Fruit fly (Drosophila melanogaster) Kc167 (cell line): ENCODE measurements around the gene ry.

Experiments
- Myc ChIP-seq: fragments of >200 bp; optimal IDR thresholded peaks from 2 replicates; lab custom pipeline; 2017; ENCODE audit warnings: missing external identifiers
- Sin3A ChIP-seq: fragments of >200 bp; optimal IDR thresholded peaks from 2 replicates; lab custom pipeline; 2018; ENCODE audit warnings: missing external identifiers
- h ChIP-seq: fragments of >200 bp; optimal IDR thresholded peaks from 3 replicates; lab custom pipeline; 2018; ENCODE audit warnings: missing external identifiers
- insv ChIP-seq: fragments of >200 bp; optimal IDR thresholded peaks from 3 replicates; lab custom pipeline; 2018; ENCODE audit warnings: missing external identifiers
- psq ChIP-seq: fragments of >200 bp; optimal IDR thresholded peaks from 2 replicates; lab custom pipeline; 2017; ENCODE audit warnings: missing external identifiers
- ttk ChIP-seq: sonication (Bioruptor generic); optimal IDR thresholded peaks from 2 replicates; lab custom pipeline; 2017; ENCODE audit warnings: missing external identifiers

ry gene

DNA sequence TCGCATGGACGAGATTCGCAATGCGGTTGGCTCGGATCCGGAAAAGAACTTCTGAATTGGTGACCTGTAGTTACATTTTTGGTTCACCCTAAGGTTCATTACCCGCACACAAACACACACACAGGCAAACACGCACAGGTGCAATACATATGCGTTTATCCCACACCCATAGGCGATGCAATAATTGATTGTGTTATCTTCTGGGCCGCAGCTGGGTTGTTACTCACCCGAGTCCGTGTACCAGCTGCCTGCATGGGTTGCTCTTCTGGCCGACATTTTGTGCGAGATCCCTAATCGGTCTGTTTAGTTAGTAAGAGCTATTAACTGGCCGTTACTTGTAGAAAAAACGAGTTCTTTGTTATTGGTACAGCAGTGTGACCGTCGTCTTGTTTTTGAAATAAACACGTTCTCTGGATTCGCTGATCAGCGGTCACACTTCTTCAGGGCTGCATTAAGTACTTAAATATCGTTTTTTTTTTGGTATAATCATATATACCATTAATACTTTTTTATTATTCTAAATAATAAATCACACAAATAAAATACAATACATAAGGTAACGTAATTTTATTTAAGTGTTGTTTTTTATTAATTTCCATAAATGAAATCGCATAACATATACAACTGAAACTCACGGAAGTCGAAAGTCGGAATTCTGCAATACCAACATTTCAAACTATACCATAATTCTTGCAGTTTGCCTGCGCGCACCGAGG is 21.3 kb upstream of the ry start, which contains the start of gene CG8031:
Gene CG8031, minus strand, starts transcription at position 406 of the 716 bp plus-strand sequence.
- no peak for TF ChIP-seq Sin3A
- TF ChIP-seq Myc: no peak
- no peak for TF ChIP-seq psq (lab: Kevin White, UChicago)
- no peak for TF ChIP-seq insv
- no peak for TF ChIP-seq ttk (lab: Kevin White, UChicago)
- TF ChIP-seq h (lab: Kevin White, UChicago): no peak

DNA sequence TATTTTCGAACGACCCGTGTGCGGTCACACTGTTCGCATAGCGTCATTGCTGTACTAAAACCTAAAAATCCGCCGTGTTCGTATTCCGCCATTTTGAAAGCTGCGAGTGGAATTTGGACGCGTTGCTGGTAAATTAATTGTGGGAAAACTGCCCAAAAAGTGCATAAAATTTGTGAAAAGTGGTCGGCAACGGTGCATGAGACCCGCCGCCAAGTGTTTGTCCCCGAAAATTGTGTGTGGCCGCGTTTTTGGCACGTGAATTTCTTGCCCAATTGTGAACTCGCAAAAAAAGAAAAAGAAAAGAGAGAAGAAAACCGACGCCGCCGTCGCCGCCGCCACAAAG is 20.7 kb upstream of the ry start, which contains the start of gene CtBP:
Gene CtBP, plus strand, starts transcription at position 29 of the 343 bp plus-strand sequence.
- no peak for TF ChIP-seq psq (lab: Kevin White, UChicago)
- TF ChIP-seq insv: no peak

dm6 chr3R:13012351-13012750 is 20.0 kb upstream of the ry start:
- no peak for TF ChIP-seq Myc

DNA sequence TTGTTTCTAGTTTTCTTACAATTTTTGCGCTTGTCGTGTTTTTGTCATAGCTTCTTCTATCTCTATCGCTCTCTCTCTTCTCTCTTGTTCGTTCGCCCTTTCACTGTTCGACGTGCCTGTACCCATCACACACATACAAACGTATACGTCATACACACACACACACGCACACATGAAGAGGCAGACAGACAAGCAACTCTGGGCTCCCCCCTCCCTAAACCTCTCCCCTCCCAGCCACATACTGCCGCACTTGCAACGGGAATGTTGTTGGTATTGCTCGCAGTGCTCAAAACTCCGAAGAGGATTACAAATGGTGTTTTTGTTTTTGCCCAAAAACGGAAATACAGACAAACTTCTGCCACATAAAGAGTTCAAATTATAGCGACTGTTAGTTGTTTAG is 19.3 kb upstream of the ry start:
- TF ChIP-seq Myc (no peak), Sin3A (no peak), psq (lab: Kevin White, UChicago) (no peak), ttk (lab: Kevin White, UChicago) (no peak), insv (no peak), h (lab: Kevin White, UChicago) (no peak)

dm6 chr3R:13014168-13014881 is 18.0 kb upstream of the ry start:
- TF ChIP-seq Myc (no peak), psq (lab: Kevin White, UChicago) (no peak), Sin3A (no peak), insv (no peak), ttk (lab: Kevin White, UChicago) (no peak), h (lab: Kevin White, UChicago) (no peak)

- TF ChIP-seq Sin3A (no peak), insv (no peak), psq (lab: Kevin White, UChicago) (no peak), ttk (lab: Kevin White, UChicago) (no peak), h (lab: Kevin White, UChicago) (no peak), Myc (no peak)
Observed at dm6 chr3R:13015402-13015801, 16.9 kb upstream of the ry start.

DNA sequence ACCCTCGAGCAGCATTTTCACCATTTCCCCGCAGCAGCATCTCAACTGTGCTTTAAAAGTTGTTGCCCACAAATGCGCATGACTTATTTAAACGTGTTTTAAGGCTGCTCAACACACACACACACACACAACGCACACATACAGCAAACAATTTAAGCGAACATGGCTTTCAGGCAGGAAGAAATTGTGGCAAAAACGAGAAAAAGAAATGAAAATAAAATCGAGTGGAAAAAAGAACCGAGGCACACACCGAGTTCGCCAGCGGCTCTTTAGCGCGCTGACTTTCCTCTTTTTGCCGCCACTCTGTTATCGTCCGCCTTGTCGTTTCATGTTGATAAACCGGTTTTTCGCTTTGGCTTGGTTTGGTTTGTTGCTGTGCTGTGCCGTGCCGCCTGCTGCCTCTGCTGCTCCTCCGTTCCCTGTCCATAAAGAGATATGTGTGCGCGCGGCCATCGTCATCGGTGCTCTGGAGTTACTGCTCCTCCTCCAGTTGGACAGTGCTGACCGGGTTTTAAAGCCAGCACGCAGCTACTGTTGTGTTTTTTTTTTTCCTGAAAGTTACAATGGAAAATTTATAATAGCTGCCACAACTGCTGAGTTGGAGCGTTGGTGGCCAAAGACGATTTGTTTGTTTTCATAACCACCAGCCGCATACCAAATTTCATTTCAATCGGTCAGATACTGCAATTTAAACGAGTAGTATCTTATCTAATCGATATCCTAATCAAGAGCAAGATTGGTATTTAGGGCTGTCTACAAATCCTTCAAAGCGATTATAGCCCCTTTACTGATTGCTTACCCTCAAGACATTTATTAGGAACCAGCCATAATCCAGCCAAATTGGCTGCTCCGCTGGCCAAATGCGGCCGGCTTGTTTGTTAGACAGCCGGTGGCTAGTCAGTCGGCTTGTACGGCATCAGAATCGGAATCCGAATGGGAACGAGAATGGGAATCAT is 16.2 kb upstream of the ry start:
- TF ChIP-seq h (lab: Kevin White, UChicago): no peak

- TF ChIP-seq psq (lab: Kevin White, UChicago): no peak
- TF ChIP-seq h (lab: Kevin White, UChicago): no peak
- no peak for TF ChIP-seq Myc
- no peak for TF ChIP-seq ttk (lab: Kevin White, UChicago)
- no peak for TF ChIP-seq Sin3A
- TF ChIP-seq insv: no peak
Observed at dm6 chr3R:13017623-13018036, 14.7 kb upstream of the ry start.

DNA sequence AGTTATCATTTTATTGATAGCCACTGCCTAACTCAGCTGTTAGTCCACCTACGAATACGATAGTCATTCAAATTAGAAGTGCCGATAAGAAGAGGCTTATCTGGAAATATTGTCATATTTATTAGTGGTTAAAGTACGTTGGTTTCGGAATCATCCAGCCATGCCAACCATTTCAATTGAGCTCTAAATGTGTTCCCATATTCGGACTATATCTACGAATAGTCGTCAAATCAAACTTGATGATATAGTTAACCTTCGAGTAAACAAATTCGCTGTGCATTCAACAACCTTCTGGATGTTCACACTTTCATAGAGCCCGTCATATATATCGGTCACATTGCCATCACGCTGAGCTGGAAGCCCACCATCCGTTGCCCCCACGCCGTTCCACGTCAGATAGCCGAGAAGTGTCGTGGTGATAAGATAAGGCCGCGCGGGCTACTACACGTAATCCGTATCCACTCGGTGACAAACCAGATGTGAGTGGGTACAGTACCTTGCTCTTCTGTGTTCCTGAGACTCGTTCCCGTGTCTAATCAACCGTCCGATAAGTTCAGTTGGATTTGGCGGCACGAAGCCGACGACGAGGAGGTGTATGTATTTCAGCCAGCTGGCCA is 13.9 kb upstream of the ry start:
- no peak for TF ChIP-seq ttk (lab: Kevin White, UChicago)
- TF ChIP-seq Sin3A: no peak
- no peak for TF ChIP-seq h (lab: Kevin White, UChicago)
- no peak for TF ChIP-seq Myc

dm6 chr3R:13018995-13019394 is 13.3 kb upstream of the ry start:
- TF ChIP-seq insv (no peak), ttk (lab: Kevin White, UChicago) (no peak), Myc (no peak), Sin3A (no peak), psq (lab: Kevin White, UChicago) (no peak), h (lab: Kevin White, UChicago) (no peak)

dm6 chr3R:13030257-13031173 is 1.8 kb upstream of the ry start, which contains the start of the genes CG46281 and CG46280:
Gene CG46281 (minus strand): TSS chr3R:13030307.
Gene CG46280 (minus strand): TSS chr3R:13030659.
- no peak for TF ChIP-seq ttk (lab: Kevin White, UChicago)
- TF ChIP-seq insv: no peak
- TF ChIP-seq Myc: no peak
- no peak for TF ChIP-seq psq (lab: Kevin White, UChicago)
- TF ChIP-seq Sin3A: no peak
- TF ChIP-seq h (lab: Kevin White, UChicago): no peak
